Fruit fly (Drosophila melanogaster) whole organism, prepupa: ENCODE measurements around the gene CG17770.

ENCODE experiments used
- Blimp-1 ChIP-seq: fragments of 200-800 bp; sonication (Bioruptor generic); optimal IDR thresholded peaks from 3 replicates; lab custom pipeline; 2017; ENCODE audit warnings: missing biosample characterization, missing genetic modification characterization, mild to moderate bottlenecking, moderate library complexity, missing genetic modification reagents
- CG10631 ChIP-seq: fragments of 200-800 bp; sonication (Bioruptor generic); optimal IDR thresholded peaks from 2 replicates; lab custom pipeline; 2016; ENCODE audit warnings: missing biosample characterization, missing genetic modification characterization
- CG10669 ChIP-seq: fragments of 200-800 bp; sonication (Bioruptor generic); optimal IDR thresholded peaks from 3 replicates; lab custom pipeline; 2018; ENCODE audit warnings: missing biosample characterization, mild to moderate bottlenecking, missing genetic modification characterization, moderate library complexity
- CG11762 ChIP-seq: fragments of 200-800 bp; sonication (Bioruptor generic); optimal IDR thresholded peaks from 3 replicates; lab custom pipeline; 2016; ENCODE audit warnings: missing biosample characterization, missing genetic modification characterization; ENCODE audit not compliant: insufficient read depth
- CG11902 ChIP-seq: fragments of 200-800 bp; sonication (Bioruptor generic); optimal IDR thresholded peaks from 3 replicates; lab custom pipeline; 2016; ENCODE audit warnings: missing biosample characterization, missing genetic modification characterization
- CG15336 ChIP-seq: fragments of 200-800 bp; sonication (Bioruptor generic); IDR thresholded peaks from 2 replicates; pipeline ENCODE4 v1.3.6; 2022; ENCODE audit warnings: missing biosample characterization, missing genetic modification characterization
- CG1621 ChIP-seq: fragments of 200-800 bp; sonication (Bioruptor generic); optimal IDR thresholded peaks from 3 replicates; lab custom pipeline; 2018; ENCODE audit warnings: missing biosample characterization, mild to moderate bottlenecking, missing genetic modification characterization
- CG16779 ChIP-seq: fragments of 200-800 bp; sonication (Bioruptor generic); optimal IDR thresholded peaks from 3 replicates; lab custom pipeline; 2017; ENCODE audit warnings: missing biosample characterization, mild to moderate bottlenecking, missing genetic modification characterization
- CG3032 ChIP-seq: fragments of 200-800 bp; optimal IDR thresholded peaks from 2 replicates; lab custom pipeline; 2019; ENCODE audit warnings: missing biosample characterization, mild to moderate bottlenecking, missing genetic modification characterization, moderate library complexity
- CG31627 ChIP-seq: fragments of 200-800 bp; sonication (Bioruptor generic); optimal IDR thresholded peaks from 3 replicates; lab custom pipeline; 2016; ENCODE audit warnings: missing biosample characterization, missing genetic modification characterization
- CG32006 ChIP-seq: fragments of 200-800 bp; sonication (Bioruptor generic); optimal IDR thresholded peaks from 3 replicates; lab custom pipeline; 2017; ENCODE audit warnings: missing biosample characterization, mild to moderate bottlenecking, missing genetic modification characterization
- CG3919 ChIP-seq: fragments of 200-800 bp; sonication (Bioruptor generic); optimal IDR thresholded peaks from 3 replicates; lab custom pipeline; 2016; ENCODE audit warnings: missing biosample characterization, missing genetic modification characterization
- CG4318 ChIP-seq: fragments of 200-800 bp; sonication (Bioruptor generic); optimal IDR thresholded peaks from 3 replicates; lab custom pipeline; 2017; ENCODE audit warnings: missing biosample characterization, mild to moderate bottlenecking, missing genetic modification characterization
- CG6276 ChIP-seq: fragments of 200-800 bp; sonication (Bioruptor generic); optimal IDR thresholded peaks from 2 replicates; lab custom pipeline; 2017; ENCODE audit warnings: missing biosample characterization, mild to moderate bottlenecking, missing genetic modification characterization
- CG6854 ChIP-seq: fragments of 200-800 bp; sonication (Bioruptor generic); optimal IDR thresholded peaks from 2 replicates; lab custom pipeline; 2017; ENCODE audit warnings: missing biosample characterization, mild to moderate bottlenecking, missing genetic modification characterization
- CG8119 ChIP-seq: fragments of 200-800 bp; sonication (Bioruptor generic); IDR thresholded peaks from 3 replicates; pipeline ENCODE4 v1.3.6; 2022; ENCODE audit warnings: missing biosample characterization, missing genetic modification characterization
- Eip75B ChIP-seq: fragments of 200-800 bp; sonication (Bioruptor generic); optimal IDR thresholded peaks from 3 replicates; lab custom pipeline; 2016; ENCODE audit warnings: missing biosample characterization, missing genetic modification characterization
- Eip78C ChIP-seq: fragments of 200-800 bp; sonication (Bioruptor generic); peaks from one replicate; lab custom pipeline; 2016; ENCODE audit warnings: missing biosample characterization, missing genetic modification characterization
- Ets21C ChIP-seq: fragments of 200-800 bp; sonication (Bioruptor generic); optimal IDR thresholded peaks from 3 replicates; lab custom pipeline; 2016; ENCODE audit warnings: missing biosample characterization, missing genetic modification characterization
- Ets96B ChIP-seq: fragments of 200-800 bp; optimal IDR thresholded peaks from 2 replicates; lab custom pipeline; 2019; ENCODE audit warnings: missing biosample characterization, mild to moderate bottlenecking, missing genetic modification characterization, moderate library complexity
- Hr38 ChIP-seq: sonication (Bioruptor generic); optimal IDR thresholded peaks from 2 replicates; lab custom pipeline; 2016; ENCODE audit warnings: missing biosample characterization, missing genetic modification characterization
- Hr4 ChIP-seq: fragments of 200-800 bp; sonication (Bioruptor generic); optimal IDR thresholded peaks from 3 replicates; lab custom pipeline; 2016; ENCODE audit warnings: missing biosample characterization, missing genetic modification characterization
- Met ChIP-seq: fragments of 200-800 bp; sonication (Bioruptor generic); optimal IDR thresholded peaks from 3 replicates; lab custom pipeline; 2016; ENCODE audit warnings: missing biosample characterization, missing genetic modification characterization
- Smox ChIP-seq: fragments of 200-800 bp; sonication (Bioruptor generic); optimal IDR thresholded peaks from 3 replicates; lab custom pipeline; 2016; ENCODE audit warnings: missing biosample characterization, missing genetic modification characterization
- Sox102F ChIP-seq: fragments of 200-800 bp; sonication (Bioruptor generic); optimal IDR thresholded peaks from 2 replicates; lab custom pipeline; 2016; ENCODE audit warnings: missing biosample characterization, mild to moderate bottlenecking, missing genetic modification characterization
- Sox14 ChIP-seq: fragments of 200-800 bp; sonication (Bioruptor generic); optimal IDR thresholded peaks from 3 replicates; lab custom pipeline; 2016; ENCODE audit warnings: missing biosample characterization, missing genetic modification characterization
- acj6 ChIP-seq: fragments of 200-800 bp; sonication (Bioruptor generic); optimal IDR thresholded peaks from 3 replicates; lab custom pipeline; 2016; ENCODE audit warnings: missing biosample characterization, missing genetic modification characterization
- cyc ChIP-seq: fragments of 200-800 bp; sonication (Bioruptor generic); optimal IDR thresholded peaks from 3 replicates; lab custom pipeline; 2016; ENCODE audit warnings: missing biosample characterization, missing genetic modification characterization
- dac ChIP-seq: fragments of 200-800 bp; sonication (Bioruptor generic); optimal IDR thresholded peaks from 2 replicates; lab custom pipeline; 2017; ENCODE audit warnings: missing biosample characterization, mild to moderate bottlenecking, missing genetic modification characterization
- eg ChIP-seq: fragments of 200-800 bp; sonication (Bioruptor generic); IDR thresholded peaks from 3 replicates; pipeline ENCODE4 v1.3.6; 2022; ENCODE audit warnings: missing biosample characterization, missing genetic modification characterization
- fd59A ChIP-seq: fragments of 200-800 bp; sonication (Bioruptor generic); optimal IDR thresholded peaks from 2 replicates; lab custom pipeline; 2017; ENCODE audit warnings: missing biosample characterization, mild to moderate bottlenecking, missing genetic modification characterization, missing genetic modification reagents
- lz ChIP-seq: fragments of 200-800 bp; sonication (Bioruptor generic); optimal IDR thresholded peaks from 3 replicates; lab custom pipeline; 2016; ENCODE audit warnings: missing biosample characterization, missing genetic modification characterization
- pdm3 ChIP-seq: fragments of 200-800 bp; sonication (Bioruptor generic); optimal IDR thresholded peaks from 3 replicates; lab custom pipeline; 2016; ENCODE audit warnings: missing biosample characterization, missing genetic modification characterization
- salr ChIP-seq, 2 experiments: fragments of 200-800 bp; sonication (Bioruptor generic); optimal IDR thresholded peaks; 3 replicates each; lab custom pipeline; 2016 to 2018; ENCODE audit warnings: missing biosample characterization in 2 of 2, missing genetic modification characterization in 2 of 2, mild to moderate bottlenecking in 1 of 2
- ss ChIP-seq, 2 experiments: fragments of 200-800 bp; sonication (Bioruptor generic); optimal IDR thresholded peaks; 2 replicates in 1 of 2; 3 replicates in 1 of 2; lab custom pipeline; 2017 to 2018; ENCODE audit warnings: mild to moderate bottlenecking in 2 of 2, missing biosample characterization in 2 of 2, missing genetic modification characterization in 2 of 2, moderate library complexity in 1 of 2
- svp ChIP-seq: fragments of 200-800 bp; sonication (Bioruptor generic); peaks from one replicate; lab custom pipeline; 2016; ENCODE audit warnings: missing biosample characterization, missing genetic modification characterization
- vri ChIP-seq: fragments of 200-800 bp; sonication (Bioruptor generic); optimal IDR thresholded peaks from 3 replicates; lab custom pipeline; 2016; ENCODE audit warnings: missing biosample characterization, mild to moderate bottlenecking, missing genetic modification characterization

Gene CG17770

DNA sequence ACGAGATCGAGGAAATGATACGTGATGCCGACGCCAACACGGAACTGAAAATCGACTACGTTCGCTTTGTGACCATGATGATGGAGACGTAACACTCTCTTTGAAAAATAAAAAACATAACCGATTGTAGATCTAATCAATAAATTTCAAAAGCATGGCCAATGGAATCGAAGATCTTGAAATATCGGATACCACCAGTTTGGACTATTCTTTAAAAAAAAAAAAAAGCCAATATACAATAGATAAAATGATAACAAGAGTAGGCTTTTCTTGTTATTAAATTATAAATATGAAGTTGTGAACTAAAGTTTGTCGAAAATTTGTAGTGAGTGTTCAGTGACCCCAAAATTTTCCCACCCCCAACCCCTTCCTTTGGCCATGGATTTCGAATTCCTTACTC is at the start of gene CG17770, which contains the start of gene Acam:
Gene CG17770 (plus strand): TSS at position 301 of the 400 bp plus-strand sequence.
Gene Acam (plus strand): TSS at position 301 of the 400 bp plus-strand sequence.
- TF ChIP-seq CG10631 (GFP tag; lab: Kevin White, UChicago) (no peak), CG11762 (GFP tag; lab: Kevin White, UChicago) (no peak), salr (GFP tag; optimal IDR thresholded peaks at IDR 0.05; lab: Kevin White, UChicago) (no peak), Eip78C (GFP tag; lab: Kevin White, UChicago) (no peak), CG31627 (GFP tag; lab: Kevin White, UChicago) (no peak), Smox (GFP tag; lab: Kevin White, UChicago) (no peak), Hr4 (GFP tag; lab: Kevin White, UChicago) (no peak), CG15336 (no peak), CG6276 (no peak), svp (GFP tag; lab: Kevin White, UChicago) (no peak), Ets96B (tag; lab: Kevin White, UChicago) (no peak)

DNA sequence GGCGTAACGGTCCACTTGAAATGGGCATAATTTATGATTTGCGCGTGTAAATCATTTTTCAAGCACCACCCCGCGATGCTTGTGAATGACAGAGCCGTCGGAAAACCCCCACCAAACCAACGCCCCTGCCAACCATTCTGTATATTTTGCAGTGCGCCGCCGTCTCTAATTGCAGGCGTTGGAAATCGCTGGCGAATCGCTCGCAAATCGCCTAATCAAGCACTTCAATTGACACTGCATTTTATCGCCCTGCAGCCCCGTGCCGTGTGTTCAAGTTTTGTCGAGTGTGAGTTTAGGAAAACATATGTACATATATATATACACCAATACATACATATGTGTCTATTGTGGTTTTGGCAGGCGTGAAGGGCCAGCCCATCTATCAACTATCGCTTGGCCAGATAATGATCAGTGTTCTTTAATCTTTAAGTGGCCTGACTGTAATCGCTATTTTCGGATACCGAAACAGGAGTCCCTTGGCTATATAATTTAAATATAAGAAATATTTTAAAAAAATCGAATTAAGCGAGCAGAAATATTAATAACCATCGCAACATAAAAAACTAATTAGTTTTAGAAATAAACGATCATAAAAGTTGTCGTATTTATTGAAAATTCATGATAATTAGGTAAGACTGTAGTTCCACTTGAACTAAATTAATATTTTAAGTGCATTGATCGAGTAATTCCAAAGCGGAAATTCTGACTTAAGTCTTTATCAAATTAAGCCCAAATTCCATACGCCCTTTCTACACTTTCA is 49.5 kb upstream of the CG17770 start:
- TF ChIP-seq fd59A (GFP tag; lab: Kevin White, UChicago) (no peak), Hr38 (GFP tag; lab: Kevin White, UChicago) (no peak), acj6 (GFP tag; lab: Kevin White, UChicago) (no peak), Sox102F (no peak), CG1621 (tag; lab: Kevin White, UChicago) (no peak), cyc (GFP tag; lab: Kevin White, UChicago) (no peak), Eip75B (GFP tag; lab: Kevin White, UChicago) (no peak), dac (GFP tag; lab: Kevin White, UChicago) (no peak), Sox14 (GFP tag; lab: Kevin White, UChicago) (no peak), CG10669 (GFP tag; lab: Kevin White, UChicago) (no peak), Ets21C (GFP tag; lab: Kevin White, UChicago) (no peak), Blimp-1 (GFP tag; lab: Kevin White, UChicago) (no peak), CG8119 (GFP tag; lab: Robert Waterston, UW) (no peak), pdm3 (GFP tag; lab: Kevin White, UChicago) (no peak), CG11902 (GFP tag; lab: Kevin White, UChicago) (no peak), CG3919 (no peak), CG6854 (GFP tag; lab: Kevin White, UChicago) (no peak)

DNA sequence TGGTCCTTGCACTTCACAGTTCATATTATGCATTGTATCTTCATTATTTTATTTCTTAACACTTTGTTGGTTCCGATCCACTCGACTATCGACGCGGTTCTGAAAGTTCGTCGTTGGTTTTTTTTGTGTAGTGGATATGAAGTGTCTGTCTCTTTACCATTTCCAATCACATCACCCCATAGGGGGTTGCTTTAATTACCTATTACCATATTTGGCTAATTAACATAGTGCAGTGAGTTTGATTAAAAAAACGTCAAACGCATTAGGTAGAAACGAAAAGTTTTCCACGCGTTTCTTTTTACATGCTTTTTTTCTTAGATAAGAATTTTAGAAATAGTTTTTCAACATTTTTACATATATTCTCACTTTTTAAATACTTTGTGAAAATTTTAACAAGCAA is 48.7 kb upstream of the CG17770 start, which contains the start of gene LpR1:
Gene LpR1 (minus strand): TSS at position 101 of the 400 bp plus-strand sequence.
- TF ChIP-seq Eip78C (GFP tag; lab: Kevin White, UChicago) (no peak), Hr38 (GFP tag; lab: Kevin White, UChicago) (no peak)
- TF ChIP-seq, all 60 proteins: peak for 0

DNA sequence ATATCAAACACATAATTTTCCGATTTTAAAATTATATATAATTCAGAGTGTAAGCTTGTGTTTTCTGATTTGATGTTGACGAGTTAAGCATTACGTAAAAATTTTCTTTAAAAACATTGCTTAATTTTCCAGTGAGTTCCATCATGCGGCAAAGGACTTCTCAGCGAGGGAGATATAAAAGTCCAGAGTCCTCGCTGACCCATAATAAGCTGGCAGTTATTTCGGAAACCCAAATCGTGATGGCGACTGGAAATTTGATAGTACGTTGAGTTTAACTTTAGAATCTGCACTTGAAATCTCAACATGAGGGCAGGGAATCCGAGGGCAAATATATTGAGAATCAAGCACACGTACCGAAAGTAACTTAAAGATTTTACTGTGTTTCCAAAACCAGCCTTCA is 36.4 kb upstream of the CG17770 start, which contains the start of the genes CG17197 and CG17198:
Gene CG17197 (minus strand): TSS at position 101 of the 400 bp plus-strand sequence.
Gene CG17198 (minus strand): TSS at position 101 of the 400 bp plus-strand sequence.
- TF ChIP-seq CG16779 (tag; lab: Kevin White, UChicago) = no peak
- no peak for TF ChIP-seq eg (GFP tag; lab: Robert Waterston, UW)
- no peak for TF ChIP-seq Met
- TF ChIP-seq Smox (GFP tag; lab: Kevin White, UChicago) = no peak
- TF ChIP-seq CG32006 = no peak
- TF ChIP-seq pdm3 (GFP tag; lab: Kevin White, UChicago) = no peak
- no peak for TF ChIP-seq fd59A (GFP tag; lab: Kevin White, UChicago)
- no peak for TF ChIP-seq CG1621 (tag; lab: Kevin White, UChicago)
- no peak for TF ChIP-seq lz (GFP tag; lab: Kevin White, UChicago)
- TF ChIP-seq vri = no peak
- TF ChIP-seq CG31627 (GFP tag; lab: Kevin White, UChicago) = no peak
- TF ChIP-seq acj6 (GFP tag; lab: Kevin White, UChicago) = no peak
- TF ChIP-seq salr (GFP tag; optimal IDR thresholded peaks at IDR 0.05; lab: Kevin White, UChicago) = no peak
- no peak for TF ChIP-seq CG4318 (GFP tag; lab: Kevin White, UChicago)
- TF ChIP-seq cyc (GFP tag; lab: Kevin White, UChicago) = no peak
- no peak for TF ChIP-seq ss (GFP tag; optimal IDR thresholded peaks at IDR 0.05; lab: Kevin White, UChicago)
- TF ChIP-seq CG3032 = no peak
- TF ChIP-seq, all 60 proteins: peak for 0
